Worm (Caenorhabditis elegans) whole organism, L4 larva: ENCODE data around the gene sip-1.

Source experiments
- attf-4 ChIP-seq: sonication (generic microtip); optimal IDR thresholded peaks from 3 replicates; lab custom pipeline; 2017; ENCODE audit warnings: missing biosample characterization, missing genetic modification characterization
- egl-27 ChIP-seq: sonication (generic microtip); optimal IDR thresholded peaks from 3 replicates; lab custom pipeline; 2017; ENCODE audit warnings: missing biosample characterization, missing genetic modification reagents, missing genetic modification characterization
- jun-1 ChIP-seq: fragments of 150-350 bp; optimal IDR thresholded peaks from 2 replicates; lab custom pipeline; 2014; ENCODE audit warnings: missing biosample characterization, missing genetic modification reagents, missing genetic modification characterization
- madf-9 ChIP-seq: fragments of 200-800 bp; sonication (Bioruptor generic); conservative IDR thresholded peaks from 2 replicates; pipeline ENCODE4 v1.3.6; 2022; ENCODE audit warnings: missing genetic modification reagents, missing genetic modification characterization, missing compliant biosample characterization
- php-3 ChIP-seq: fragments of 200-800 bp; sonication (Bioruptor generic); IDR thresholded peaks from 2 replicates; pipeline ENCODE4 v1.3.6; 2022; ENCODE audit warnings: missing genetic modification reagents, missing genetic modification characterization, missing compliant biosample characterization
- snpc-4 ChIP-seq: fragments of 150-350 bp; optimal IDR thresholded peaks from 2 replicates; lab custom pipeline; 2014; ENCODE audit warnings: missing biosample characterization, missing genetic modification characterization

DNA sequence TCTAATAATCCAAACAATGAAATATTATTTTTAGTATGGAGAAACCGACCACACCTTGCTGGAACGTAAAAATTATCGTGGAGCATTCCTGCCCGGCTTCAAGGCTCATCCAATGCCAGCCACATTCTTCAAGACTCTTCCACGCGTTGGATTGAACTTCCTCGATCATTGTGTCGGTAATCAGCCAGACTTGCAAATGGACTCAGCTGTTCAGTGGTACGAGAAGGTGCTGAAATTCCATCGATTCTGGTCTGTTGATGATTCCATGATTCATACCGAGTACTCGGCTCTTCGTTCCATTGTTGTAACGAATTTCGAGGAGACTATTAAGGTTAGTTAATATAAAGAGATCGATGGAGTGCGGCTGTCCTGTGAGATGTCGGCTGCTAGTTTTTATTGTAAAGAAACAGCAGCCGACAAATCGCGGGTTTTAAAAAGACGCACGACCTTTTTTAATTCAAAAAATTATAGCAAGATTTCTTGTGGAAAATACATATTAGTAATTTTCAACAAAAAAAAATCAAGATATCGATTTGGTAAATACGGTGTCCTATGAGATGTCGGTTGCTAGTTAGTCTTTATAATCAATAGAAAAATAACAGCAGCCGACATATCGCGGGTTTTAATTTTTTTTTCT is 29.6 kb upstream of the sip-1 start:
- TF ChIP-seq egl-27 (tag; lab: Kevin White, UChicago) (no peak), attf-4 (no peak), madf-9 (GFP tag; lab: Robert Waterston, UW) (no peak), jun-1 (tag; lab: Kevin White, UChicago) (no peak), snpc-4 (tag; lab: Kevin White, UChicago) (no peak), php-3 (GFP tag; lab: Robert Waterston, UW) (no peak)
